Worm (Caenorhabditis elegans) whole organism, L2 larva: ENCODE measurements around the gene clc-25.

Source experiments
- C34F6.9 ChIP-seq: fragments of 150-350 bp; optimal IDR thresholded peaks from 2 replicates; lab custom pipeline; 2014; ENCODE audit warnings: missing biosample characterization, missing genetic modification characterization
- F13H6.1 ChIP-seq: sonication (generic microtip); optimal IDR thresholded peaks from 2 replicates; lab custom pipeline; 2016; ENCODE audit warnings: missing genetic modification characterization, missing compliant biosample characterization
- R02D3.7 ChIP-seq: fragments of 150-350 bp; optimal IDR thresholded peaks from 2 replicates; lab custom pipeline; 2014; ENCODE audit warnings: missing biosample characterization, missing genetic modification characterization
- Y55F3AM.14 ChIP-seq: fragments of 200-800 bp; sonication (Bioruptor generic); optimal IDR thresholded peaks from 2 replicates; lab custom pipeline; 2018; ENCODE audit warnings: mild to moderate bottlenecking, missing genetic modification characterization, missing compliant biosample characterization
- ZK546.5 ChIP-seq: sonication (generic microtip); optimal IDR thresholded peaks from 2 replicates; lab custom pipeline; 2017; ENCODE audit warnings: missing biosample characterization, missing genetic modification characterization
- alr-1 ChIP-seq: fragments of 150-350 bp; optimal IDR thresholded peaks from 2 replicates; lab custom pipeline; 2014; ENCODE audit warnings: missing biosample characterization, missing genetic modification characterization
- aly-2 ChIP-seq: fragments of 150-350 bp; optimal IDR thresholded peaks from 2 replicates; lab custom pipeline; 2014; ENCODE audit warnings: missing biosample characterization, missing genetic modification characterization
- ama-1 ChIP-seq: fragments of 150-350 bp; optimal IDR thresholded peaks from 2 replicates; lab custom pipeline; 2018; ENCODE audit warnings: inconsistent platforms
- blmp-1 ChIP-seq: sonication (generic microtip); optimal IDR thresholded peaks from 2 replicates; lab custom pipeline; 2017; ENCODE audit warnings: missing genetic modification characterization, mild to moderate bottlenecking, missing compliant biosample characterization, antibody characterized with exemption, moderate library complexity; ENCODE audit not compliant: insufficient read depth
- ceh-16 ChIP-seq: fragments of 150-350 bp; optimal IDR thresholded peaks from 2 replicates; lab custom pipeline; 2014; ENCODE audit warnings: missing biosample characterization, missing genetic modification characterization
- ceh-82 ChIP-seq: fragments of 150-350 bp; optimal IDR thresholded peaks from 2 replicates; lab custom pipeline; 2014; ENCODE audit warnings: missing biosample characterization, missing genetic modification characterization
- crh-2 ChIP-seq: sonication (generic microtip); optimal IDR thresholded peaks from 2 replicates; lab custom pipeline; 2017; ENCODE audit warnings: missing biosample characterization, missing genetic modification characterization
- dmd-4 ChIP-seq: sonication (generic microtip); optimal IDR thresholded peaks from 2 replicates; lab custom pipeline; 2017; ENCODE audit warnings: missing biosample characterization, missing genetic modification characterization
- egl-27 ChIP-seq: sonication (generic microtip); optimal IDR thresholded peaks from 3 replicates; lab custom pipeline; 2017; ENCODE audit warnings: missing biosample characterization, missing genetic modification reagents, missing genetic modification characterization
- elt-1 ChIP-seq: fragments of 150-350 bp; optimal IDR thresholded peaks from 2 replicates; lab custom pipeline; 2014; ENCODE audit warnings: missing biosample characterization, missing genetic modification characterization
- elt-3 ChIP-seq: sonication (generic microtip); optimal IDR thresholded peaks from 2 replicates; lab custom pipeline; 2017; ENCODE audit warnings: missing biosample characterization, missing genetic modification characterization
- fos-1 ChIP-seq: fragments of 150-350 bp; optimal IDR thresholded peaks from 2 replicates; lab custom pipeline; 2014; ENCODE audit warnings: missing biosample characterization, missing genetic modification characterization
- gmeb-1 ChIP-seq: fragments of 150-350 bp; optimal IDR thresholded peaks from 2 replicates; lab custom pipeline; 2014; ENCODE audit warnings: missing biosample characterization, missing genetic modification characterization
- lin-11 ChIP-seq: fragments of 150-350 bp; sonication (generic microtip); optimal IDR thresholded peaks from 2 replicates; lab custom pipeline; 2014; ENCODE audit warnings: missing biosample characterization, missing genetic modification characterization, inconsistent platforms, mixed read lengths
- lin-13 ChIP-seq: fragments of 150-350 bp; optimal IDR thresholded peaks from 2 replicates; lab custom pipeline; 2014; ENCODE audit warnings: missing biosample characterization, missing genetic modification reagents, missing genetic modification characterization
- lin-39 ChIP-seq: fragments of 150-350 bp; optimal IDR thresholded peaks from 2 replicates; lab custom pipeline; 2014; ENCODE audit warnings: missing biosample characterization, missing genetic modification reagents, missing genetic modification characterization
- lsy-2 ChIP-seq, 2 experiments: fragments of 150-350 bp in 1 of 2; sonication (generic microtip) in 1 of 2; optimal IDR thresholded peaks; 2 replicates each; lab custom pipeline; 2014 to 2017; ENCODE audit warnings: missing biosample characterization in 2 of 2, missing genetic modification characterization in 2 of 2
- mab-5 ChIP-seq: fragments of 150-350 bp; optimal IDR thresholded peaks from 2 replicates; lab custom pipeline; 2014; ENCODE audit warnings: missing biosample characterization, missing genetic modification characterization
- mbf-1 ChIP-seq: sonication (generic microtip); optimal IDR thresholded peaks from 2 replicates; lab custom pipeline; 2017; ENCODE audit warnings: missing biosample characterization, missing genetic modification characterization
- mdl-1 ChIP-seq, 2 experiments: fragments of 150-350 bp in 1 of 2; sonication (generic microtip) in 1 of 2; optimal IDR thresholded peaks; 2 replicates each; lab custom pipeline; 2017; ENCODE audit warnings: missing biosample characterization in 2 of 2, missing genetic modification characterization in 2 of 2
- nhr-10 ChIP-seq: sonication (generic microtip); optimal IDR thresholded peaks from 2 replicates; lab custom pipeline; 2017; ENCODE audit warnings: missing biosample characterization, missing genetic modification characterization
- nhr-11 ChIP-seq: fragments of 150-350 bp; optimal IDR thresholded peaks from 2 replicates; lab custom pipeline; 2014; ENCODE audit warnings: missing biosample characterization, missing genetic modification characterization
- nhr-12 ChIP-seq: fragments of 150-350 bp; optimal IDR thresholded peaks from 2 replicates; lab custom pipeline; 2014; ENCODE audit warnings: missing biosample characterization, missing genetic modification characterization
- nhr-129 ChIP-seq: fragments of 150-350 bp; optimal IDR thresholded peaks from 2 replicates; lab custom pipeline; 2014; ENCODE audit warnings: missing biosample characterization, missing genetic modification characterization
- nhr-21 ChIP-seq: fragments of 150-350 bp; optimal IDR thresholded peaks from 2 replicates; lab custom pipeline; 2014; ENCODE audit warnings: missing biosample characterization, missing genetic modification characterization
- nhr-23 ChIP-seq: fragments of 150-350 bp; optimal IDR thresholded peaks from 2 replicates; lab custom pipeline; 2014; ENCODE audit warnings: missing biosample characterization, missing genetic modification reagents, missing genetic modification characterization
- nhr-237 ChIP-seq: fragments of 150-350 bp; optimal IDR thresholded peaks from 2 replicates; lab custom pipeline; 2014; ENCODE audit warnings: missing biosample characterization, missing genetic modification characterization
- nhr-25 ChIP-seq: fragments of 150-350 bp; sonication (generic microtip); optimal IDR thresholded peaks from 3 replicates; lab custom pipeline; 2014; ENCODE audit warnings: missing biosample characterization, missing genetic modification characterization
- nhr-6 ChIP-seq: fragments of 150-350 bp; optimal IDR thresholded peaks from 2 replicates; lab custom pipeline; 2014; ENCODE audit warnings: missing biosample characterization, missing genetic modification characterization
- peb-1 ChIP-seq: fragments of 150-350 bp; optimal IDR thresholded peaks from 2 replicates; lab custom pipeline; 2014; ENCODE audit warnings: missing biosample characterization, missing genetic modification characterization
- sem-4 ChIP-seq: fragments of 150-350 bp; optimal IDR thresholded peaks from 2 replicates; lab custom pipeline; 2014; ENCODE audit warnings: missing biosample characterization, missing genetic modification reagents, missing genetic modification characterization
- skn-1 ChIP-seq: sonication (generic microtip); optimal IDR thresholded peaks from 2 replicates; lab custom pipeline; 2017; ENCODE audit warnings: missing biosample characterization, missing genetic modification characterization
- sma-3 ChIP-seq: sonication (generic microtip); optimal IDR thresholded peaks from 2 replicates; lab custom pipeline; 2016; ENCODE audit warnings: missing genetic modification reagents, missing genetic modification characterization, missing compliant biosample characterization
- sma-9 ChIP-seq, 2 experiments: fragments of 150-350 bp in 1 of 2; sonication (generic microtip) in 1 of 2; optimal IDR thresholded peaks; 2 replicates each; lab custom pipeline; 2014 to 2016; ENCODE audit warnings: missing genetic modification characterization in 2 of 2, mild to moderate bottlenecking in 1 of 2, missing biosample characterization in 1 of 2, missing compliant biosample characterization in 1 of 2, missing genetic modification reagents in 1 of 2, moderate library complexity in 1 of 2
- snpc-4 ChIP-seq: fragments of 150-350 bp; optimal IDR thresholded peaks from 2 replicates; lab custom pipeline; 2014; ENCODE audit warnings: missing biosample characterization, missing genetic modification characterization
- unc-39 ChIP-seq: fragments of 150-350 bp; optimal IDR thresholded peaks from 2 replicates; lab custom pipeline; 2014; ENCODE audit warnings: missing biosample characterization, missing genetic modification characterization
- unc-55 ChIP-seq: fragments of 150-350 bp; sonication (generic microtip); optimal IDR thresholded peaks from 3 replicates; lab custom pipeline; 2014; ENCODE audit warnings: missing biosample characterization, missing genetic modification reagents, missing genetic modification characterization
- unc-62 ChIP-seq: fragments of 150-350 bp; optimal IDR thresholded peaks from 2 replicates; lab custom pipeline; 2014; ENCODE audit warnings: missing biosample characterization, missing genetic modification reagents, missing genetic modification characterization
- zag-1 ChIP-seq: fragments of 150-350 bp; optimal IDR thresholded peaks from 2 replicates; lab custom pipeline; 2014; ENCODE audit warnings: missing biosample characterization, missing genetic modification characterization
- ztf-1 ChIP-seq: fragments of 200-800 bp; sonication (Bioruptor generic); conservative IDR thresholded peaks from 2 replicates; pipeline ENCODE4 v1.3.6; 2022; ENCODE audit warnings: missing genetic modification characterization, missing compliant biosample characterization
- ztf-11 ChIP-seq: sonication (generic microtip); optimal IDR thresholded peaks from 2 replicates; lab custom pipeline; 2017; ENCODE audit warnings: missing biosample characterization, missing genetic modification characterization
- ztf-4 ChIP-seq: fragments of 150-350 bp; optimal IDR thresholded peaks from 2 replicates; lab custom pipeline; 2014; ENCODE audit warnings: missing biosample characterization, missing genetic modification characterization

The clc-25 gene

DNA sequence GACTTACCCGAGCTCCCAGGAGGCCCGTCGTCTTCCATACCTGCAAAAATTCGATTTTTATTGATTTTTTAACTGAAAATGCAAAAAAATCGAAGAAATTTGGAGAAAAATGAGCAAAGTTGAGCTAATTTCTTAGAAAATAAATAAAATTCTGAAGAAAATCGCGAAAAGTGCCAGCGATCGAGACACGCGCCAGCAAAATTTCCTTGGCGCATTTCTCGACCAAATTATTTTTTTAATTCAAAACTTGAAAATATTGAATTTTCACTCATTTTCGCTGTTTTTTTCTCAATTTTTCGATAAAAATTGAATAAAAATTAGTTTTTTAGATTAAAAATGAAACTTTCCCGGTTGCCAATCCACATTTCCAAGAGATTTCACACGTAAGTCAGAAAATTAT is 11.0 kb upstream of the clc-25 start, which contains the start of the genes chin-1 and BE0003N10.1:
Gene chin-1 (minus strand): TSS at position 40 of the 400 bp plus-strand sequence.
Gene BE0003N10.1 (plus strand): TSS at position 320 of the 400 bp plus-strand sequence.
- TF ChIP-seq nhr-25 (tag; lab: Kevin White, UChicago) (peak; percentile 53), elt-3 (no peak), dmd-4 (tag; lab: Kevin White, UChicago) (no peak), lin-11 (tag; lab: Kevin White, UChicago) (no peak), elt-1 (tag; lab: Kevin White, UChicago) (no peak), ceh-16 (tag; lab: Kevin White, UChicago) (no peak), nhr-237 (tag; lab: Kevin White, UChicago) (no peak), egl-27 (tag; lab: Kevin White, UChicago) (no peak), ceh-82 (no peak), mab-5 (tag; lab: Kevin White, UChicago) (peak; percentile 4), ZK546.5 (no peak), alr-1 (tag; lab: Kevin White, UChicago) (no peak), ztf-11 (tag; lab: Kevin White, UChicago) (no peak), aly-2 (no peak), F13H6.1 (tag; lab: Kevin White, UChicago) (peak; percentile 24), mdl-1 (tag; optimal IDR thresholded peaks at IDR 0.05; lab: Kevin White, UChicago) (no peak), gmeb-1 (tag; lab: Kevin White, UChicago) (peak; percentile 63), fos-1 (tag; lab: Kevin White, UChicago) (peak; percentile 12), mbf-1 (no peak), lin-39 (tag; lab: Kevin White, UChicago) (no peak), ztf-4 (tag; lab: Kevin White, UChicago) (no peak), lin-13 (peak; percentile 63), skn-1 (tag; lab: Kevin White, UChicago) (no peak), R02D3.7 (tag; lab: Kevin White, UChicago) (no peak), blmp-1 (tag; lab: Kevin White, UChicago) (no peak), nhr-12 (no peak), ama-1 (no peak), lsy-2 (tag; optimal IDR thresholded peaks at IDR 0.05; lab: Kevin White, UChicago) (peak; percentile 60 to 77), sem-4 (tag; lab: Kevin White, UChicago) (no peak), crh-2 (tag; lab: Kevin White, UChicago) (no peak), snpc-4 (tag; lab: Kevin White, UChicago) (no peak), peb-1 (tag; lab: Kevin White, UChicago) (no peak), nhr-10 (no peak), nhr-11 (tag; lab: Kevin White, UChicago) (no peak), sma-9 (GFP tag; optimal IDR thresholded peaks at IDR 0.05; lab: Kevin White, UChicago) (peak; percentile 9), sma-9 (tag; optimal IDR thresholded peaks at IDR 0.05; lab: Kevin White, UChicago) (no peak), zag-1 (tag; lab: Kevin White, UChicago) (no peak), nhr-129 (tag; lab: Kevin White, UChicago) (no peak), nhr-21 (no peak), nhr-6 (tag; lab: Kevin White, UChicago) (no peak), unc-62 (GFP tag; lab: Kevin White, UChicago) (no peak), nhr-23 (no peak), sma-3 (GFP tag; lab: Kevin White, UChicago) (no peak), C34F6.9 (peak; percentile 69), ztf-1 (GFP tag; lab: Robert Waterston, UW) (no peak), Y55F3AM.14 (GFP tag; lab: Kevin White, UChicago) (no peak), unc-55 (peak; percentile 57)

DNA sequence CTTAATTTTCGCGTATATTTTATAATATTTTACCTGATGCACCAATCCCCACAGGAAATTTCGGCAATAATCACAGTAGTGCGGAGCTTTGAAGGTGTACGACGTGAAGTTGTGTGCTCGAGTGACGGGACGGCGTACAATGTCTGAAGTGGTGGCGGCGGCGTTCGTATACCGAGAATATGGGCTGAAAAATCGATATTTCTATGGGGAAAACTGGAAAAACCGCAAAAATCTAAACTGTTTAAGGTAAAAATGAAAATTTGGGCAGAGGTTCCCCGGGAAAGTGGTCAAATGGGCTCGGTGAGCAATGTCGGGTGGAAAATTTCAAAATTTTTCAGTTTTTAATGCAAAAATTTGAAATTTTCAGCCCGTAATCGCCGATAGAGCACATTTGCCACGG is 8.7 kb upstream of the clc-25 start:
- TF ChIP-seq lin-13 (no peak), elt-1 (tag; lab: Kevin White, UChicago) (no peak), nhr-21 (no peak), nhr-25 (tag; lab: Kevin White, UChicago) (no peak), nhr-11 (tag; lab: Kevin White, UChicago) (no peak), lin-39 (tag; lab: Kevin White, UChicago) (no peak), nhr-237 (tag; lab: Kevin White, UChicago) (no peak), unc-39 (tag; lab: Kevin White, UChicago) (no peak), sem-4 (tag; lab: Kevin White, UChicago) (no peak), gmeb-1 (tag; lab: Kevin White, UChicago) (no peak), peb-1 (tag; lab: Kevin White, UChicago) (no peak)
- TF ChIP-seq, all 48 proteins: peak for 0
